Worm (Caenorhabditis elegans) whole organism, L3 larva: ENCODE results near the gene R11H6.2.

Experiments used
- ama-1 ChIP-seq: fragments of 150-350 bp; optimal IDR thresholded peaks from 2 replicates; lab custom pipeline; 2018
- nhr-11 ChIP-seq: fragments of 150-350 bp; optimal IDR thresholded peaks from 2 replicates; lab custom pipeline; 2014; ENCODE audit warnings: missing biosample characterization, missing genetic modification characterization

DNA sequence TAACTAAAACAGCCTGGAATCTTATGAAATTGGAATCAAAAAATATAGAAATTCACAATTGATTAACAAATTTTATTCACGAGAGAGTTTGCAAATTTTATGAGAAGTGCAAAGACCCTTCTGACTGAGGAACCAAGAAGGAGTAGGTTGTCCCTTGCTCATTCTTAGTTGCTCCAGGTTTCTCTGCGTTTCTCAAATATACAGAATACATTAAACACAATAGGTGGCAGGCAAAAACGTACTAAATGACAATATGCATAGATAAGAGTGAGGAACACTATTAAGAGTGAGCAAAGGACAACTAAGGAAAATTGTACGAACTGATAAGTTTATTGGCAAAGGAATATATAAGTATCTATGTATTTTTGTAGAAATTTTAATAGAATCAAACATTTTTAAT lies 39.0 kb upstream of the R11H6.2 start, which contains the start of gene C53A5.9:
- no peak for TF ChIP-seq nhr-11 (tag; lab: Kevin White, UChicago)
- TF ChIP-seq ama-1, result no peak
